Worm (Caenorhabditis elegans): ENCODE measurements around the gene lias-1.

DNA sequence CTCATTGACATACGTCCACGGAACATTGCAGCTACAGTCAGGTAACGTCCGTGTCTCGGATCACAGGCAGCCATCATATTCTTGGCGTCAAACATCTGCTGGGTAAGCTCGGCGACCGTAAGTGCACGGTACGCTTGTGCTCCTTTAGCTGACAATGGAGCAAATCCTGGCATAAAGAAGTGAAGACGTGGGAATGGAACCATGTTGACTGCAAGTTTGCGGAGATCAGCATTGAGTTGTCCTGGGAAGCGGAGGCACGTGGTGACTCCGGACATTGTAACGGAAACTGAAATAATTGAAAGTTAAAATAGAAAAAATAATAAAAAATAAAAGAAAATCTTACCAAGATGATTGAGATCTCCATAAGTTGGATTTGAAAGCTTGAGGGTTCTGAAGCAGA, 34.6 kb upstream of the lias-1 start:
- no peak for TF ChIP-seq lsy-2 (tag; optimal IDR thresholded peaks at IDR 0.05)
- TF ChIP-seq zip-4 (GFP tag; optimal IDR thresholded peaks at IDR 0.05), result no peak
- TF ChIP-seq efl-1 (optimal IDR thresholded peaks at IDR 0.05), result no peak
- TF ChIP-seq efl-1 (GFP tag; optimal IDR thresholded peaks at IDR 0.05 in 1 of 2), result no peak
- TF ChIP-seq lin-14 (GFP tag; optimal IDR thresholded peaks at IDR 0.05), result no peak
- TF ChIP-seq fos-1 (tag; optimal IDR thresholded peaks at IDR 0.05), result no peak

All from whole organism, L1 larva.